Worm (Caenorhabditis elegans): Measurements from ENCODE around the gene B0294.3.

Gene B0294.3

ce11 chrX:1917169-1917568, 25.2 kb downstream of the B0294.3 start, which contains the start of gene dot-1.5:
TSS of gene dot-1.5 (plus strand) at chrX:1917469.
- no peak for TF ChIP-seq sptf-1 (tag; optimal IDR thresholded peaks at IDR 0.05)
- no peak for TF ChIP-seq drap-1 (GFP tag; optimal IDR thresholded peaks at IDR 0.05)
- TF ChIP-seq ces-1 (GFP tag; optimal IDR thresholded peaks at IDR 0.05) = no peak
- no peak for TF ChIP-seq hlh-1 (tag; optimal IDR thresholded peaks at IDR 0.05)
- no peak for TF ChIP-seq nhr-76 (tag; optimal IDR thresholded peaks at IDR 0.05)
- no peak for TF ChIP-seq blmp-1 (tag; optimal IDR thresholded peaks at IDR 0.05)
- no peak for TF ChIP-seq M03D4.4 (tag; optimal IDR thresholded peaks at IDR 0.05)
- no peak for TF ChIP-seq elt-1 (tag; optimal IDR thresholded peaks at IDR 0.05; ENCODE audit: borderline replicate concordance, insufficient read depth)
- TF ChIP-seq nhr-237 (tag; optimal IDR thresholded peaks at IDR 0.05) = no peak
- no peak for TF ChIP-seq ceh-39 (tag; optimal IDR thresholded peaks at IDR 0.05)
- TF ChIP-seq ham-2 (GFP tag; optimal IDR thresholded peaks at IDR 0.05) = no peak
- no peak for TF ChIP-seq snpc-4 (tag; optimal IDR thresholded peaks at IDR 0.05)
- no peak for TF ChIP-seq mls-2 (tag; optimal IDR thresholded peaks at IDR 0.05)
- TF ChIP-seq bed-3 (GFP tag; optimal IDR thresholded peaks at IDR 0.05) = no peak
- no peak for TF ChIP-seq lsy-2 (tag; optimal IDR thresholded peaks at IDR 0.05)
- TF ChIP-seq mep-1 (tag; optimal IDR thresholded peaks at IDR 0.05) = no peak
- TF ChIP-seq mab-5 (tag; optimal IDR thresholded peaks at IDR 0.05) = no peak
- TF ChIP-seq nhr-28 (tag; optimal IDR thresholded peaks at IDR 0.05) = no peak
- no peak for TF ChIP-seq unc-39 (tag; optimal IDR thresholded peaks at IDR 0.05)
- TF ChIP-seq ceh-83 (GFP tag; optimal IDR thresholded peaks at IDR 0.05) = no peak

DNA sequence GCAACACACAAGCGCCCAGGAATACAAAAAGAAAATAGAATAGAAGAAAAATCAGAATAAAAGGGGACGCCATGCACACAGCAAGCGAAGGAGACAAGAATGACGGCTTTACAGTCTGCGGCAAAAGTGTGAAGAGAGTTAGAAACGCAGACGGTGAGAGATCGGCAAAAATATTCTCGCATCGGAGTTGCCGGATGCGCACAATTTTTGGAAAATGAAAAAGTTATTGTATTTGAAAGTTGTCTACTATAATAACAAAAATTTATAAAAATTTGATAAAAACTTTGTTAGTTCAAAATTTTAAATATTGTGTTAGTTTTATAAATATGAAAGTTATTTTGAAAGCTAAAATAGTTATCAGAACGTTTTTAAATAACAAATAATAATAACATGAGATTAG, 30.3 kb downstream of the B0294.3 start, which contains the start of gene ZC53.22:
ZC53.22 (minus strand) TSS at position 101 of the 400 bp plus-strand sequence.
- TF ChIP-seq ceh-43 (GFP tag; optimal IDR thresholded peaks at IDR 0.05) (no peak), nhr-76 (tag; optimal IDR thresholded peaks at IDR 0.05) (no peak), lsy-2 (tag; optimal IDR thresholded peaks at IDR 0.05) (no peak), ztf-11 (tag; optimal IDR thresholded peaks at IDR 0.05) (no peak), elt-1 (tag; optimal IDR thresholded peaks at IDR 0.05; ENCODE audit: borderline replicate concordance, insufficient read depth) (no peak), lin-32 (GFP tag; optimal IDR thresholded peaks at IDR 0.05) (no peak), ceh-39 (tag; optimal IDR thresholded peaks at IDR 0.05) (no peak), ham-2 (GFP tag; optimal IDR thresholded peaks at IDR 0.05) (no peak), lin-13 (tag; optimal IDR thresholded peaks at IDR 0.05) (no peak)

DNA sequence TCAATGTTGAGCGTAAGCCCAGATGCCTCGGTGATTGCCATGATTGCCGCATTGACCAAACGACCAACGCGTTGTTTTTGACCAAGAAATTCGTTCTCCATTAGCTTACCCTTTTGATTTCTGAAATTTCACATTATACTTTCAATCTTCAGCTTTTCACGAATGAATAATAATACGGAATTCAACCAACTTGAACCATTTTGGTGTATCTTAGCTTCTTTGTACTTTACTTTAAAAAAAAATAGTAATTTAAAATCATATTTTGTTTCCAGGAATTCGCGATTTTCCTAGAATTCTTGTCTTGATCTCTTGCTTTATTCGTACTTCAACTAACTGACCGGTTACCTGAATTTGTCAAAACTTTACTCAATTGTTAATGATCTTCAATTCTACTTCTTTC, 32.2 kb downstream of the B0294.3 start, which contains the start of gene ZC53.2:
ZC53.2 (minus strand) TSS at position 101 of the 400 bp plus-strand sequence.
- TF ChIP-seq nhr-28 (tag; optimal IDR thresholded peaks at IDR 0.05) = no peak
- TF ChIP-seq ceh-43 (GFP tag; optimal IDR thresholded peaks at IDR 0.05) = no peak
- no peak for TF ChIP-seq lin-13 (tag; optimal IDR thresholded peaks at IDR 0.05)
- TF ChIP-seq unc-39 (tag; optimal IDR thresholded peaks at IDR 0.05) = no peak

DNA sequence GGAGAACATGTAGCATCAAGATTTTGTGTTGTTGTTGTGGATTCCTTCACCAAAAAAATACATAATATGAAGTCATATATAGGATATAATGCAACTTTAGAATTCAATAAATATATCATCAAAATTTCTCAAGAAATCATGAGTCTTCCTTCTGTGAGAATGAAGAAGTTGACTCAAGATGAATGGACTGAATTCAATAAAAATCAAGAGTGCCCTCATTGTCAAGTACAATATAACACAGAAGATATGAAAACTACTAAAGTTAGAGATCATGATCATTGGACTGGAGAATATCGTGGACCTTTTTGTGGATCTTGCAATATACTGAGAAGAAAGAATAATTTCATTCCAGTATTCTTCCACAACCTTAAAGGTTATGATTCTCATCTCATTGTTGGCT, 43.5 kb downstream of the B0294.3 start:
- no peak for TF ChIP-seq lin-32 (GFP tag; optimal IDR thresholded peaks at IDR 0.05)
- no peak for TF ChIP-seq snpc-4 (tag; optimal IDR thresholded peaks at IDR 0.05)
- no peak for TF ChIP-seq unc-120 (tag; optimal IDR thresholded peaks at IDR 0.05; ENCODE audit: poor library complexity, severe bottlenecking)
- no peak for TF ChIP-seq ham-2 (GFP tag; optimal IDR thresholded peaks at IDR 0.05)

ce11 chrX:1939248-1939647, 47.3 kb downstream of the B0294.3 start:
- no peak for TF ChIP-seq ztf-11 (tag; optimal IDR thresholded peaks at IDR 0.05)
- TF ChIP-seq nhr-2 (tag; optimal IDR thresholded peaks at IDR 0.05) = no peak

DNA sequence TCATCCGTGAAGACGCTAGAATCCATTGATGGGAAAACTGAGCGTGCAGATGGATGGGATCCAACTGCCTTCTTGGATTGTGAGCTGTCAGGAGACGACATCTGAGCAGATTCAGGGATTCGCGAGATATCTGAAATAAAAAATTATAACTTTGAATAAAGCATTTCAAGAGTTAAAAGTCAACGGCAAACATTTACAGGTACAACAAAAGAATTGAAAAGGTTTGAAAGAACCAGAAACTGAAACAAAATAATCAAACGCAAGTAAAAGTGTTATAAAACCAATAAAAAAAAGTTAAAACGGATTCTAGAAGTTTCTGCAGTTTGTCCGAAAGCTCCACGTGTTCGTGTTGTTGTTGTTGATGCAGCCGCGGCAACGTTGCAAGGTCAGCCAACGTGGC, 47.9 kb downstream of the B0294.3 start, which contains the start of gene Y59E1A.4:
Y59E1A.4 (minus strand) TSS at position 101 of the 400 bp plus-strand sequence.
- TF ChIP-seq nhr-76 (tag; optimal IDR thresholded peaks at IDR 0.05) = no peak
- no peak for TF ChIP-seq hlh-1 (tag; optimal IDR thresholded peaks at IDR 0.05)
- no peak for TF ChIP-seq snpc-4 (tag; optimal IDR thresholded peaks at IDR 0.05)
- TF ChIP-seq ceh-83 (GFP tag; optimal IDR thresholded peaks at IDR 0.05) = no peak
- no peak for TF ChIP-seq tbx-8 (GFP tag; optimal IDR thresholded peaks at IDR 0.05)
- TF ChIP-seq zip-8 (tag; optimal IDR thresholded peaks at IDR 0.05) = no peak
- TF ChIP-seq nhr-237 (tag; optimal IDR thresholded peaks at IDR 0.05) = no peak
- TF ChIP-seq lin-13 (tag; optimal IDR thresholded peaks at IDR 0.05) = no peak
- no peak for TF ChIP-seq bed-3 (GFP tag; optimal IDR thresholded peaks at IDR 0.05)
- no peak for TF ChIP-seq flh-1 (GFP tag; optimal IDR thresholded peaks at IDR 0.05)
- TF ChIP-seq lsy-2 (tag; optimal IDR thresholded peaks at IDR 0.05) = no peak
- no peak for TF ChIP-seq unc-120 (tag; optimal IDR thresholded peaks at IDR 0.05; ENCODE audit: poor library complexity, severe bottlenecking)
- no peak for TF ChIP-seq mep-1 (tag; optimal IDR thresholded peaks at IDR 0.05)
- TF ChIP-seq pha-4 (tag; optimal IDR thresholded peaks at IDR 0.05) = no peak
- no peak for TF ChIP-seq ceh-43 (GFP tag; optimal IDR thresholded peaks at IDR 0.05)
- TF ChIP-seq lin-32 (GFP tag; optimal IDR thresholded peaks at IDR 0.05) = no peak
- TF ChIP-seq nhr-12 (tag; optimal IDR thresholded peaks at IDR 0.05) = no peak
- no peak for TF ChIP-seq drap-1 (GFP tag; optimal IDR thresholded peaks at IDR 0.05)

Measured in whole organism, mixed stage, embryonic.